Worm (Caenorhabditis elegans) whole organism, L1 larva: ENCODE results near the gene srd-39.

Experiments used
- ama-1 ChIP-seq: fragments of 150-350 bp; optimal IDR thresholded peaks from 2 replicates; lab custom pipeline; 2014
- ceh-82 ChIP-seq, 3 experiments: fragments of 150-350 bp in 1 of 3; sonication (generic microtip) in 2 of 3; optimal IDR thresholded peaks; 2 replicates each; lab custom pipeline; 2014 to 2017; ENCODE audit warnings: missing biosample characterization in 3 of 3, missing genetic modification characterization in 3 of 3
- elt-3 ChIP-seq, 6 experiments: fragments of 150-350 bp in 1 of 6; sonication (generic microtip); optimal IDR thresholded peaks; 2 replicates each; lab custom pipeline; 2017 to 2018; ENCODE audit warnings: missing biosample characterization in 6 of 6, missing genetic modification characterization in 6 of 6, inconsistent platforms in 1 of 6
- nhr-12 ChIP-seq: sonication (generic microtip); optimal IDR thresholded peaks from 2 replicates; lab custom pipeline; 2017; ENCODE audit warnings: missing biosample characterization, missing genetic modification characterization
- zag-1 ChIP-seq: fragments of 150-350 bp; optimal IDR thresholded peaks from 2 replicates; lab custom pipeline; 2014; ENCODE audit warnings: missing biosample characterization, missing genetic modification characterization

DNA sequence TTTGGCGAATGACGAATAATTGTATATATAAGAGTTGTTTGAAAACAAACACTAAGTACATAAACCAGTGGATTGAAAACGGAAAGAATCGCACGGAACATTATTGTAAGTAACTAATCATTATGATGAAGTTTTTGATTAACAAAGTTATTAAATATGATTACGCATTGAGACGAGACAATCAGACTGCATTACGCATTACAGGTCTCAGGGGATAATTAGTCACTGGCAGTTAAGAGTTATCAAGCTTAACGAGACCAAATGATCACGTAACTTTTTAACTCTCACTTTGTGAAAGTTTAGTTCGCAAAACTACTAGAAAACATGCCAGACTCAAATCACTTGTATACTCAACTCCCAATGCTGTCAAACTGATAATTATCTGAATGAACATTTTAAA is 3.0 kb upstream of the srd-39 start, which contains the start of gene srd-42:
- TF ChIP-seq zag-1 (tag; lab: Kevin White, UChicago) (no peak), ama-1 (no peak), nhr-12 (tag; lab: Kevin White, UChicago) (no peak), elt-3 (tag; optimal IDR thresholded peaks at IDR 0.05; lab: Kevin White, UChicago) (no peak), ceh-82 (tag; optimal IDR thresholded peaks at IDR 0.05; lab: Kevin White, UChicago) (no peak)
